Worm (Caenorhabditis elegans) whole organism, young adult: Measurements from ENCODE around the gene C14C6.8.

Experiments
- C06A6.2 ChIP-seq: fragments of 200-800 bp; sonication (Bioruptor generic); conservative IDR thresholded peaks from 2 replicates; pipeline ENCODE4 v1.3.6; 2022; ENCODE audit warnings: missing genetic modification characterization, missing compliant biosample characterization
- C17E4.6 ChIP-seq: fragments of 200-800 bp; sonication (Bioruptor generic); IDR thresholded peaks from 2 replicates; pipeline ENCODE4 v1.3.6; 2022; ENCODE audit warnings: missing genetic modification reagents, missing genetic modification characterization, missing compliant biosample characterization
- F37B4.10 ChIP-seq: fragments of 200-800 bp; sonication (Bioruptor generic); IDR thresholded peaks from 2 replicates; pipeline ENCODE4 v1.3.6; 2022; ENCODE audit warnings: missing genetic modification characterization, missing compliant biosample characterization
- F39B2.1 ChIP-seq: fragments of 200-800 bp; sonication (Bioruptor generic); IDR thresholded peaks from 2 replicates; pipeline ENCODE4 v1.3.6; 2022; ENCODE audit warnings: missing genetic modification reagents, missing genetic modification characterization, missing compliant biosample characterization
- Y67H2A.10 ChIP-seq: fragments of 200-800 bp; sonication (Bioruptor generic); conservative IDR thresholded peaks from 2 replicates; pipeline ENCODE4 v1.3.6; 2022; ENCODE audit warnings: missing genetic modification reagents, missing genetic modification characterization, missing compliant biosample characterization
- akir-1 ChIP-seq: fragments of 200-800 bp; sonication (Bioruptor generic); optimal IDR thresholded peaks from 2 replicates; lab custom pipeline; 2018; ENCODE audit warnings: mild to moderate bottlenecking, missing genetic modification characterization, moderate library complexity, missing compliant biosample characterization
- aptf-2 ChIP-seq: fragments of 200-800 bp; sonication (Bioruptor generic); conservative IDR thresholded peaks from 2 replicates; pipeline ENCODE4 v1.3.6; 2022; ENCODE audit warnings: missing genetic modification reagents, missing genetic modification characterization, missing compliant biosample characterization
- aptf-3 ChIP-seq: fragments of 200-800 bp; sonication (Bioruptor generic); IDR thresholded peaks from 2 replicates; pipeline ENCODE4 v1.3.6; 2022; ENCODE audit warnings: missing genetic modification characterization, missing compliant biosample characterization
- athp-1 ChIP-seq: sonication (generic microtip); optimal IDR thresholded peaks from 2 replicates; lab custom pipeline; 2017; ENCODE audit warnings: mild to moderate bottlenecking, missing genetic modification characterization, missing compliant biosample characterization
- attf-6 ChIP-seq: fragments of 200-800 bp; sonication (Bioruptor generic); IDR thresholded peaks from 2 replicates; pipeline ENCODE4 v1.3.6; 2022; ENCODE audit warnings: missing genetic modification reagents, missing genetic modification characterization, missing compliant biosample characterization
- bed-2 ChIP-seq: fragments of 200-800 bp; sonication (Bioruptor generic); IDR thresholded peaks from 2 replicates; pipeline ENCODE4 v1.3.6; 2022; ENCODE audit warnings: missing genetic modification reagents, missing genetic modification characterization, missing compliant biosample characterization
- die-1 ChIP-seq: sonication (generic microtip); optimal IDR thresholded peaks from 2 replicates; lab custom pipeline; 2016; ENCODE audit warnings: missing genotype, mild to moderate bottlenecking, missing genetic modification characterization, missing compliant biosample characterization
- efl-1 ChIP-seq: fragments of 150-350 bp; optimal IDR thresholded peaks from 2 replicates; lab custom pipeline; 2014; ENCODE audit warnings: missing biosample characterization, missing genetic modification reagents, missing genetic modification characterization
- egl-18 ChIP-seq: fragments of 200-800 bp; sonication (Bioruptor generic); IDR thresholded peaks from 2 replicates; pipeline ENCODE4 v1.3.6; 2022; ENCODE audit warnings: missing genetic modification reagents, missing genetic modification characterization, missing compliant biosample characterization
- egl-44 ChIP-seq: fragments of 200-800 bp; sonication (Bioruptor generic); IDR thresholded peaks from 2 replicates; pipeline ENCODE4 v1.3.6; 2022; ENCODE audit warnings: missing genetic modification reagents, missing genetic modification characterization, missing compliant biosample characterization
- him-1 ChIP-seq: sonication (generic microtip); optimal IDR thresholded peaks from 2 replicates; lab custom pipeline; 2016; ENCODE audit warnings: missing genotype, missing genetic modification reagents, missing genetic modification characterization, missing compliant biosample characterization
- hlh-12 ChIP-seq: sonication (generic microtip); optimal IDR thresholded peaks from 2 replicates; lab custom pipeline; 2016; ENCODE audit warnings: missing genetic modification characterization, missing compliant biosample characterization
- hlh-26 ChIP-seq: fragments of 200-800 bp; sonication (Bioruptor generic); conservative IDR thresholded peaks from 2 replicates; pipeline ENCODE4 v1.3.6; 2022; ENCODE audit warnings: missing genetic modification reagents, missing genetic modification characterization, missing compliant biosample characterization
- hmg-1.2 ChIP-seq: fragments of 200-800 bp; sonication (Bioruptor generic); IDR thresholded peaks from 2 replicates; pipeline ENCODE4 v1.3.6; 2022; ENCODE audit warnings: missing genetic modification reagents, missing genetic modification characterization, missing compliant biosample characterization
- hsf-1 ChIP-seq: fragments of 200-800 bp; sonication (Bioruptor generic); IDR thresholded peaks from 2 replicates; pipeline ENCODE4 v1.3.6; 2022; ENCODE audit warnings: missing genetic modification reagents, missing genetic modification characterization, missing compliant biosample characterization
- lag-1 ChIP-seq: fragments of 200-800 bp; sonication (Bioruptor generic); IDR thresholded peaks from 2 replicates; pipeline ENCODE4 v1.3.6; 2022; ENCODE audit warnings: missing genetic modification reagents, missing genetic modification characterization, missing compliant biosample characterization
- let-607 ChIP-seq, 2 experiments: fragments of 200-800 bp in 1 of 2; sonication (Bioruptor generic) in 1 of 2; sonication (generic microtip) in 1 of 2; optimal IDR thresholded peaks; 2 replicates each; lab custom pipeline; 2016 to 2018; ENCODE audit warnings: mild to moderate bottlenecking in 2 of 2, missing compliant biosample characterization in 2 of 2, missing genetic modification characterization in 2 of 2, moderate library complexity in 2 of 2, missing genotype in 1 of 2
- lin-26 ChIP-seq: fragments of 200-800 bp; sonication (Bioruptor generic); IDR thresholded peaks from 2 replicates; pipeline ENCODE4 v1.3.6; 2022; ENCODE audit warnings: missing genetic modification reagents, missing genetic modification characterization, missing compliant biosample characterization
- lin-54 ChIP-seq: fragments of 200-800 bp; sonication (Bioruptor generic); optimal IDR thresholded peaks from 2 replicates; lab custom pipeline; 2018; ENCODE audit warnings: mild to moderate bottlenecking, missing genetic modification characterization, missing compliant biosample characterization
- lir-1 ChIP-seq: fragments of 200-800 bp; sonication (Bioruptor generic); conservative IDR thresholded peaks from 2 replicates; pipeline ENCODE4 v1.3.6; 2022; ENCODE audit warnings: missing genetic modification reagents, missing genetic modification characterization, missing compliant biosample characterization
- madf-10 ChIP-seq: sonication (generic microtip); optimal IDR thresholded peaks from 2 replicates; lab custom pipeline; 2016; ENCODE audit warnings: mild to moderate bottlenecking, missing genetic modification characterization, missing compliant biosample characterization
- madf-6 ChIP-seq: fragments of 200-800 bp; sonication (Bioruptor generic); IDR thresholded peaks from 2 replicates; pipeline ENCODE4 v1.3.6; 2022; ENCODE audit warnings: missing genetic modification reagents, missing genetic modification characterization, missing compliant biosample characterization
- mel-28 ChIP-seq: sonication (generic microtip); optimal IDR thresholded peaks from 2 replicates; lab custom pipeline; 2016; ENCODE audit warnings: borderline replicate concordance, mild to moderate bottlenecking, missing genetic modification characterization, missing compliant biosample characterization
- mxl-1 ChIP-seq: sonication (generic microtip); optimal IDR thresholded peaks from 2 replicates; lab custom pipeline; 2016; ENCODE audit warnings: missing genetic modification characterization, missing compliant biosample characterization
- nfya-1 ChIP-seq: sonication (generic microtip); optimal IDR thresholded peaks from 2 replicates; lab custom pipeline; 2017; ENCODE audit warnings: antibody characterized with exemption, missing compliant biosample characterization, missing genetic modification characterization, borderline replicate concordance; ENCODE audit not compliant: insufficient read depth
- nhr-120 ChIP-seq: fragments of 200-800 bp; sonication (Bioruptor generic); IDR thresholded peaks from 2 replicates; pipeline ENCODE4 v1.3.6; 2022; ENCODE audit warnings: missing genetic modification characterization, missing compliant biosample characterization
- nhr-27 ChIP-seq: fragments of 200-800 bp; sonication (Bioruptor generic); optimal IDR thresholded peaks from 2 replicates; lab custom pipeline; 2018; ENCODE audit warnings: mild to moderate bottlenecking, missing genetic modification characterization, moderate library complexity, missing compliant biosample characterization
- nhr-80 ChIP-seq: sonication (generic microtip); optimal IDR thresholded peaks from 2 replicates; lab custom pipeline; 2016; ENCODE audit warnings: missing genetic modification characterization, missing compliant biosample characterization
- sea-2 ChIP-seq: fragments of 200-800 bp; sonication (Bioruptor generic); IDR thresholded peaks from 2 replicates; pipeline ENCODE4 v1.3.6; 2022; ENCODE audit warnings: missing genetic modification characterization, missing compliant biosample characterization
- snpc-1.1 ChIP-seq: sonication (generic microtip); optimal IDR thresholded peaks from 2 replicates; lab custom pipeline; 2017; ENCODE audit warnings: missing genetic modification characterization, mild to moderate bottlenecking, missing compliant biosample characterization, antibody characterized with exemption, moderate library complexity, missing genotype, missing genetic modification reagents; ENCODE audit not compliant: insufficient read depth
- snpc-1.3 ChIP-seq: sonication (generic microtip); optimal IDR thresholded peaks from 2 replicates; lab custom pipeline; 2017; ENCODE audit warnings: missing genetic modification characterization, mild to moderate bottlenecking, missing compliant biosample characterization, antibody characterized with exemption, moderate library complexity, missing genotype, missing genetic modification reagents; ENCODE audit not compliant: insufficient read depth
- tlf-1 ChIP-seq: fragments of 200-800 bp; sonication (Bioruptor generic); optimal IDR thresholded peaks from 2 replicates; lab custom pipeline; 2018; ENCODE audit warnings: mild to moderate bottlenecking, missing genetic modification characterization, missing compliant biosample characterization
- xnd-1 ChIP-seq: sonication (generic microtip); optimal IDR thresholded peaks from 2 replicates; lab custom pipeline; 2016; ENCODE audit warnings: missing genotype, missing genetic modification reagents, missing genetic modification characterization, missing compliant biosample characterization
- ztf-22 ChIP-seq: fragments of 200-800 bp; sonication (Bioruptor generic); optimal IDR thresholded peaks from 2 replicates; lab custom pipeline; 2018; ENCODE audit warnings: mild to moderate bottlenecking, missing genetic modification characterization, moderate library complexity, missing compliant biosample characterization
- ztf-25 ChIP-seq: fragments of 200-800 bp; sonication (Bioruptor generic); IDR thresholded peaks from 2 replicates; pipeline ENCODE4 v1.3.6; 2022; ENCODE audit warnings: missing genetic modification reagents, missing genetic modification characterization, missing compliant biosample characterization
- ztf-3 ChIP-seq: fragments of 200-800 bp; sonication (Bioruptor generic); optimal IDR thresholded peaks from 2 replicates; lab custom pipeline; 2018; ENCODE audit warnings: mild to moderate bottlenecking, missing genetic modification characterization, missing compliant biosample characterization
- ztf-6 ChIP-seq: fragments of 200-800 bp; sonication (Bioruptor generic); IDR thresholded peaks from 2 replicates; pipeline ENCODE4 v1.3.6; 2022; ENCODE audit warnings: missing genetic modification reagents, missing genetic modification characterization, missing compliant biosample characterization

The C14C6.8 gene

ce11 chrV:599783-600182 is 46.8 kb upstream of the C14C6.8 start (continued):
- no peak for TF ChIP-seq hsf-1

- no peak for TF ChIP-seq nhr-80
- no peak for TF ChIP-seq egl-18 (GFP tag; lab: Robert Waterston, UW)
- TF ChIP-seq efl-1 (GFP tag; lab: Kevin White, UChicago): no peak
- no peak for TF ChIP-seq ztf-25 (GFP tag; lab: Robert Waterston, UW)
- TF ChIP-seq lag-1: no peak
- no peak for TF ChIP-seq nhr-120 (GFP tag; lab: Robert Waterston, UW)
- TF ChIP-seq lir-1 (GFP tag; lab: Robert Waterston, UW): no peak
- TF ChIP-seq ztf-6 (GFP tag; lab: Robert Waterston, UW): no peak
- TF ChIP-seq nhr-27 (tag; lab: Kevin White, UChicago): no peak
- TF ChIP-seq nfya-1: no peak
- TF ChIP-seq hmg-1.2 (GFP tag; lab: Robert Waterston, UW): no peak
- no peak for TF ChIP-seq attf-6 (GFP tag; lab: Robert Waterston, UW)
- TF ChIP-seq tlf-1 (GFP tag; lab: Kevin White, UChicago): no peak
- TF ChIP-seq aptf-2: no peak
- no peak for TF ChIP-seq C06A6.2 (GFP tag; lab: Robert Waterston, UW)
- no peak for TF ChIP-seq hlh-12 (tag; lab: Kevin White, UChicago)
- TF ChIP-seq xnd-1: no peak
Observed at ce11 chrV:598626-599025, 45.7 kb upstream of the C14C6.8 start.

ce11 chrV:597823-598222 is 44.9 kb upstream of the C14C6.8 start:
- TF ChIP-seq him-1 (tag; lab: Kevin White, UChicago) (no peak), mxl-1 (no peak), mel-28 (tag; lab: Kevin White, UChicago) (no peak), C17E4.6 (GFP tag; lab: Robert Waterston, UW) (no peak), ztf-3 (GFP tag; lab: Kevin White, UChicago) (no peak), egl-44 (GFP tag; lab: Robert Waterston, UW) (no peak), madf-6 (GFP tag; lab: Robert Waterston, UW) (no peak), akir-1 (GFP tag; lab: Kevin White, UChicago) (no peak), athp-1 (tag; lab: Kevin White, UChicago) (no peak), Y67H2A.10 (GFP tag; lab: Robert Waterston, UW) (no peak), F39B2.1 (no peak), ztf-22 (GFP tag; lab: Kevin White, UChicago) (no peak), hlh-26 (GFP tag; lab: Robert Waterston, UW) (no peak), snpc-1.1 (tag; lab: Kevin White, UChicago) (no peak), let-607 (tag; optimal IDR thresholded peaks at IDR 0.05; lab: Kevin White, UChicago) (no peak), F37B4.10 (no peak), die-1 (tag; lab: Kevin White, UChicago) (no peak), lin-26 (GFP tag; lab: Robert Waterston, UW) (no peak)

- TF ChIP-seq attf-6 (GFP tag; lab: Robert Waterston, UW) (no peak), sea-2 (GFP tag; lab: Robert Waterston, UW) (no peak), bed-2 (GFP tag; lab: Robert Waterston, UW) (no peak), snpc-1.3 (tag; lab: Kevin White, UChicago) (no peak), lin-54 (GFP tag; lab: Kevin White, UChicago) (no peak), aptf-3 (GFP tag; lab: Robert Waterston, UW) (no peak), madf-10 (tag; lab: Kevin White, UChicago) (no peak)
Observed at ce11 chrV:596923-597322, 44.0 kb upstream of the C14C6.8 start.
